Worm (Caenorhabditis elegans) whole organism, dauer: ENCODE results near the gene K09F6.3.
"Not testable (repeated sequence)": the region's sequence is repeated elsewhere in the genome, so short reads cannot be mapped to it uniquely, and the experiment has no call there.

Experiments
- unc-62 ChIP-seq: sonication (generic microtip); optimal IDR thresholded peaks from 2 replicates; lab custom pipeline; 2017; ENCODE audit warnings: missing biosample characterization, missing genetic modification reagents, missing genetic modification characterization

The K09F6.3 gene

DNA sequence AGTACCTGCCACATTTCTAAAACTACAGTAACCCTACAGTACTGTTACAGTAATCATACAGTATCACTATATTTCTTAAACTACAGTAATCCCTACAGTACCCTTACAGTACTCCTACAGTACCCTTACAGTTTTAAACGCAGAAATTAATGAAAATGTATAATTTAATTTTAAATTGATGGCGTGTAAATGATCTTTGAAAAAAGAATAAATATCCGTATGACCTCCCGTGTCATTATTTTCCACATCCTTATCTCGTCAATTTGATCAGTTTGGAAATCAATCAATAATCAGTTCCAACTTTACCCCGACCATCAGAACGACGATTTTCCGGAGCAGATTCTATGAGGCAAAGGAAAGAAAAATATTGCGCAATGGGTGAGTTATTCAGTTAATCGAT lies at the start of gene K09F6.3:
Gene K09F6.3 (plus strand): TSS at position 301 of the 400 bp plus-strand sequence.
- not testable (repeated sequence) for TF ChIP-seq unc-62 (GFP tag; lab: Kevin White, UChicago)

DNA sequence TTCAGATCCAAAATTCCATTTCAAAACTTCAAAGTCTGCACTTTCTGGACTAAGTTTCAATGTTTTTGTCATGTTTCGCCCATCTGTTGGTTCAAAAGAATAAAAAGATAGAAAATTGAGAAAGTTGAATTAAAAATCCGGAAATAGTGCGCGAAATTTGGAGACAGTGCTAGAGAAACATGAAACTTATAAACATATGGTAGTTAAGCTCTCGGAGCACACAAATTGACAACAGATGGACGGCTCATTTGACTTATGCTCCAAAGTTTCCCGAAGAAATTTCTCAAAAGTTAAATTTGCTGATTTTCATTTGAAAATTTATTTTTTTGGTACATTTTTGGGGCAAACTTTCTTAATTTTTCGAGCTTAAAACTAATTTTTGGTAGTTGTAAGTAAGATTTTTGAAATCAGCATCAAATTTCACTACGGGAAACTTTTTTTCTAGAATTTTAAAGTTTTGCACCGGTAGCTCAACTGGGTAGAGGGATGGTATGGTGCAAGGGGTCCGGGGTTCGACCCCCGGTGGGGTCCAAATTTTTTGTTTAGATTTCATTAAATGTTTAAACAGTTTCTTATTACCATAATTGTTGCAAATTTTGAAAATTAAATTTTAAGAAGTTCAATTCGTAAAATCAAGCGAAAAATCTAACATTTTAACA lies 48.8 kb upstream of the K09F6.3 start:
- TF ChIP-seq unc-62 (GFP tag; lab: Kevin White, UChicago) = no peak

DNA sequence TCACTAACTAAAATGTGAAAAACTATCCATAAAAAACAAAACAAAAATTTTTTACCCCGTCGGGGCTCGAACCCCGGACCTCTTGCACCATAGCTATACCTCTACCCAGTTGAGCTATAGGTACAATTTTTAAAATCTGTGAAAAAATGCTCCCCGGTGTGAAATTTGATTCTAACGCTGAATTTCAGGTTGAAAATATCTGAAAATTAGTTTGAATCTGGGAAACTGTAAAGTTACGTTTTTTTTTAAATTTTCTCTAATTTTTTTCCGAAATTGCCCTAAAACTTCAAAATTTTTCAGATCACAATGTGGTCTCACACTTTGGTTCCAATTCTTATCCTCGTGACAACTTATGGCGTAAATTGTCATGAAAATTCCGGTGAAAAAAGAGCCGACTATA lies 47.1 kb upstream of the K09F6.3 start, which contains the start of gene Y59C2A.1:
Gene Y59C2A.1 (plus strand): TSS at position 301 of the 400 bp plus-strand sequence.
- TF ChIP-seq unc-62 (GFP tag; lab: Kevin White, UChicago) = no peak

DNA sequence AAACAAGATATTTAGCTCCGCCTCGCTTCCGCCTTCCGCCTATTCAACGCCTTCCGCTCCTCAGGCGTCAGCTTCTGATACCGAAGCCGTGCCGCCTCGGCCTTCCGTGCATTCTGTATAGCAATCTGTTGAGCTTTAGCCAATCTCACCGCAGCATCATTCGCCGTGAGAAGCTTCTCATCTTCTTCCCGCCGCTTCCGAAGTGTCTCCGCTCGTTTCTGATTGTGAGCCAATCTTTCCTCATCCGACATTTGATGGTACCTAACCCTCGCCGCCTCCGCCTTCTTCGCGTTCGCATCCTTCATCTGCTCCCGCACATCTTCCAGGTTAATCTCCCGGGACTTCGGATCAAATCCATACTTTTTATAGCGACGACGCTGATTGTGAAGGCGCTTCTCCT lies 39.4 kb upstream of the K09F6.3 start:
- no peak for TF ChIP-seq unc-62 (GFP tag; lab: Kevin White, UChicago)

DNA sequence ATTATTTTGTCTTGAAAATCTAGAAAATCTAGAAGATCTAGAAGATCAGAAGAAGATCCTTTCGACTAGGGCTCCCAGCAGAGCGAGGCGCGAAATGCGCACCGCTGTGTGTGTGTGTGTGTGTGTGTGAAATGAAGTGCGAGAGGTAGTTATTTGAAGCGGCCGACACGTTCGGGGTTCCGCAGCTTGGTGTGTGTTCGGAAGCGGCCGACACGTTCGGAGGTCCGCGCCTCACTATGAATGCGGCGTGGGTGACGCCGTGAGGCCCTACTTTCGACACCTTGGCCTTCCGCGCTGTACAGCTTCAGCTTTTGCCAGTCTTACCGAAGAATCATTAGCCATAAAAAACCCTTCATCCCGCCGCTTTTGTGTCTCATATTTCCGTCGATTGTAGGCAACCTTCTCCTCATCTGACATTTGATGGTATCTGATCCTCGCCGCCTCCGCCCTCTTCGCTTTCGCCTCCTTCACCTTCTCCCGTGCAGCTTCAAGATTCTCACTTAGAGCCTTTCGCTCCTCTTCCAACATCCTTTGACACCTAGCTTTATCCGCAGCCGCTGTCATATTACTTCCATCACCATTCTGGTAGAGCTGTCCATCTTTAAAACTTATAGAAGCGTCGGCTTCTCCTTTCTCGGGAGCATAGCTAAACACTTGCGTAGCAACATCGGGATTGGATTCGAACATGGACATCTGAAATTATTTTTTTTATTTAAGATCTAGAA lies 37.9 kb upstream of the K09F6.3 start:
- no peak for TF ChIP-seq unc-62 (GFP tag; lab: Kevin White, UChicago)

DNA sequence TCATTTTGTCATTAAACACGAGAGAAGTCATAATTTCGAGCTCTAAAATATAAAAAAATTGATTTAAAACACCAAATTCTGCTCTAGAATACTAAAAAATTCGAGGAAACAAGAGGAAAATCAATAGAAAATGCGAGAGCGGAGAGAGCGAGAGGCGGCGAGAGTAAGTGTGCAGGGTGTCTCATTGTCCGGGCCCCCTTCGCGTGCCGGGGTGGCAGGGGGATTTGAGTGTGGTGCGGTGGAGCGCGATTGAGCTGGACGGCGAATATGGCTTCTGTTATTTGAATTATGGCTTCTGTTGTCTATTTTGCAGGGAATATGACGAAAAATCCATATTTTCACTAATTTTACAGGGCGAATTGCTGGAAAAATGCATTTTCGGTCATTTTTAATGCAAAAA lies 35.1 kb upstream of the K09F6.3 start, which contains the start of gene Y59C2A.3:
Gene Y59C2A.3 (minus strand): TSS at position 42 of the 400 bp plus-strand sequence.
- TF ChIP-seq unc-62 (GFP tag; lab: Kevin White, UChicago) = no peak

DNA sequence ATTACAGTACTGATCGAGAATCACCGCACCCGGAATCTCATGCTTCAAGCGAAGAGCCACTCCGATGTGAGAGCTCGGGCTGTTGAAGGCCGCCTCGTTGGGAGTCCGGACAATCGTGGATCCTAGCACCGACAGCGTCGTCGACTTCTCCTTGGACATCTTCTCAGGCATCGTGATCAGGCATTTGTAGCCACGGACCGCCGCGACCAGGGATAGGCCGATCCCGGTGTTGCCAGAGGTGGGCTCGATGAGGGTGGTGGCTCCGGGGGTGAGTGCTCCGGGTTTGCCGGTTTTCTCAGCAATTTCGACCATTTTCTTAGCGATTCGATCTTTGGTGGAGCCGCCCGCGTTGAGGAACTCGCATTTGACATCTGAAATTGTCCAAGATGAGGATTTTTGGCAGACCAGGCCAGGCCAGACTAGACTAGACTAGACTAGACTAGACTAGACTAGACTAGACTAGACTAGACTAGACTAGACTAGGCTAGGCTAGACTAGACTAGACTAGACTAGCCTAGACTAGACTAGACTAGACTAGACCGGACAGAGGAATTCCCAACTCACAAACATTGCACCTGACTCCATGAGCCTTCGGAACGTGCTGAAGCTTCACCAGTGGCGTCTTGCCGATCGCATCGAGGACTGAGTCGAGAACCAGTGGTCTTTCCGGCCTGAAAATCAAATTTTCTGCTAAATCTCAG lies 33.6 kb upstream of the K09F6.3 start:
- no peak for TF ChIP-seq unc-62 (GFP tag; lab: Kevin White, UChicago)

DNA sequence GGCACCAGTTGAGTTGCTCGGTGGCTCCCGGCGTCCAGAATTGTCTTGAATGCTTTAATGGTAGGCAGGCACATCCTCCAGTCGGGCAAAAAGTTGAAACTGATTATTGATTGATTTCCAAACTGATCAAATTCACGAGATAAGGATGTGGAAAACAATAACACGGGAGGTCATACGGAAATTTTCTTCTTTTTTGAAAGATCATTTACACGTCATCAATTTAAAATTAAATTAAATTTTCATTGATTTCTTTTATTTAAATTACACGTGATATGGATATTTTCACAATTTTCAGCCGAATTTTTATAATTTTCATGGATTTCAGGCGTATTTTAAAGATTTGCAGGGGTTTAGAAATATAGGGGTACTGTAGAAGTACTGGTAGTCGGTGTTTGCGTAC lies 31.5 kb upstream of the K09F6.3 start, which contains the start of gene cbs-2:
Gene cbs-2 (minus strand): TSS at position 101 of the 400 bp plus-strand sequence.
- TF ChIP-seq unc-62 (GFP tag; lab: Kevin White, UChicago) = no peak

DNA sequence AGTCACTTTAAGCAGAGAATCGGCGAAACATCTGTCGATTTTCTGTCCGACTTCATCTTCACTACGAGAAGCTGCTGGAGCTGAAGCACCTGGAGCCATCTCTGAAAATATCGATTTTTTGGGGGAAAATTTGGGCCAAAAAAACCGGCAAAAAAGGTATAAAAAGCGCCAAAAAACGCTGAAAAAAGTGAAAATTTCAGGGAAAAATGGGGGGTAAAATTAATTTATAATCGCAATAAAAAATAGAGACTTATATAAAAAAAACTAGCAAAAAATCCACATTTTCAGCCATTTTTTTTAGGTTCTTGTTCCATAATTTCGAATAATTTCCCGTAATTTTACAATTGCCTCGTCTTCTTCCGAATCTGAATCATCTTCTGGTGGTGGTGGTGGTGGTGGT lies 29.4 kb upstream of the K09F6.3 start, which contains the start of gene F54A3.5:
Gene F54A3.5 (minus strand): TSS at position 101 of the 400 bp plus-strand sequence.
- TF ChIP-seq unc-62 (GFP tag; lab: Kevin White, UChicago) = no peak

DNA sequence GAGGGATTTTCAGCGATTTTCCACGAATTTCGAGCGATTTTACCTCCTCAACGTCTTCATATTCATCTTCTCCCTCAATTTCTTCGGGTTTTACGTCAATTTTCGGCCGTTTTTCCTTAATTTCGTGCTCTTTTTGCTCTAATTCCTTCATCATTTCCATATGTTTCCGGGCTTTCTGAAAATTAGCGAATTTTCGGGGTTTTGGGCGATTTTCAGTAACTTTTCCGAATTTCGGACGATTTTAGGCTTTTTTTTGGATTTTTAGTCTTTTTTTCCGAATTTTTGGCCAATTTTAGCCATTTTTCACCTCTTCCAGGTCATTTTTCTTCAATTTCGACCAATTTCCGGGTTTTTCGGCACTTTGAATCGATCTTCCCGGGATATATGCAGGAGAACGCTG lies 24.6 kb upstream of the K09F6.3 start:
- TF ChIP-seq unc-62 (GFP tag; lab: Kevin White, UChicago) = no peak

DNA sequence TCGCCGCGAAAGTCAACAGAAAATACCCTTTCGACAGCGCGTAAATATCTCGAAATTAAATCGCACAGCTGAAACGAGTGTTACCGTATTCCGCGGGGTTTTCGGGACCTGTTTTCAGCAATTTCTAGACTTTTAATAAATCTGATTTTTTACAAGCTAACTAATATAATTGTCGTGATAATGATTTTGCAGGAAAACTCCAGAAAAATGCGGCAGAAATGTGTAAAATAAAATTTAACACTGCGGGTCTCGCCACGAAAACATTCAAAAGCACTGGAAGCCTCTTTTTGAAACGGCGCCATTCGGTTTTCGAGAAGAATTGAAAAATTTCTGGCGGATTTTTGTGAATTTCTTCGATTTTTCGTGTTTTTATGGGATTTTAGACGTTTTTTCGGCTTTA lies 22.5 kb upstream of the K09F6.3 start, which contains the start of gene F54A3.6:
Gene F54A3.6 (minus strand): TSS at position 42 of the 400 bp plus-strand sequence.
- TF ChIP-seq unc-62 (GFP tag; lab: Kevin White, UChicago) = not testable (repeated sequence)

DNA sequence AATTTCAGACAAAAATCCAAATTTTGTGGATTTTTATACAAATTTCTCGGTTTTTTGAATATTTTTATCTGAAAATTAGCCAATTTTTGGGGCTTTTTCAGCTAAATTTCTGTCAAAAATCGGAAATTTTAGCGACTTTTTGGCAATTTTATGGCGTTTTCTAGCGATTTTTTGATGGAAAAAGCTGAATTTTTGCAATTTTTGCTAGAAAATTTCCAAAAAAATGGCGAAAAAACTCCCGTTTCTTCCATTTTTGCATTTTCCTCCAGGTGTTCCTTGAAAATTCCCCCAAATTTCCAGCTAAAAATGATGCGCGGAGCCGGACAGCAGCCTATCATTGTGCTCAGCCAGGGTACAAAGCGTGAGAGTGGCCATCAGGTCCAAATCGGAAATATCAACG lies 21.7 kb upstream of the K09F6.3 start, which contains the start of gene cct-3:
Gene cct-3 (plus strand): TSS at position 301 of the 400 bp plus-strand sequence.
- TF ChIP-seq unc-62 (GFP tag; lab: Kevin White, UChicago) = no peak

DNA sequence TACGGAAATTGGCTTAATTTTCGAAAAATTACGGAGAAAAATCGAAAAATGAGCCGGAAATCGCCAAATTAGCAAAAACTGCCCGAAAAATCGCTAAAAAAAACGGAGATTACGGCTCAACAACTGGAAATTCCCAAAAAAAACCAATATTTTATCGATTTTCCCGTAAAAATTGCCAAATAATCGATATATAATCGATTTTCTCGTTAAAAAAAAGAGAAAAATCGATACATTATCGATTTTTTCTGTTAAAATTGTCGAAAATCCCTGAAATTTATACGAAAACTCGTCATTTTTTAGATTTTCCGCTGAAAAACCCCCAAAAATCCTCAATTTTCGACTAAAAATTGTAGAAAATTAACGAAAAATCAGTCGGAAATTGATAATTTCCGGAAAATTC lies 18.6 kb upstream of the K09F6.3 start:
- TF ChIP-seq unc-62 (GFP tag; lab: Kevin White, UChicago) = no peak

DNA sequence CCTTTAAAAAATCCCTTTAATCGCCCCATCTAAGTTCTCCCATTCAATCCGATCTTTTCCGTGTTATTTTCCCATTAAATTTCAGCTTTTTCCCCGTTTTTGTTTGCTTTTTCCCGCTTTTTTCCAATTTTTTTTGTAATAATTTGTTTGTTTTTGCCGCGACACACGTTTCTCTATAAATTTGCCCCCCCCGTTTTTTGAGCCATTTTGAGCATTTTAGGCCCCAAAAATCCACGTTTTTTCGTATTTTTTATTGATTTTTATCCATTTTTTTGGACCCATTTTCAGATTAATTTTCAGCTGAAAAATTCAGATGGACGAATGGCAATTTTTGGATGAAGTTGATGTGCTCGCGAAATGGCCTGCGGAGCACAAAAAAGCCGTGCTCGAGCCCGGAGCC lies 11.6 kb upstream of the K09F6.3 start, which contains the start of gene F54A3.2:
Gene F54A3.2 (plus strand): TSS at position 301 of the 400 bp plus-strand sequence.
- no peak for TF ChIP-seq unc-62 (GFP tag; lab: Kevin White, UChicago)

DNA sequence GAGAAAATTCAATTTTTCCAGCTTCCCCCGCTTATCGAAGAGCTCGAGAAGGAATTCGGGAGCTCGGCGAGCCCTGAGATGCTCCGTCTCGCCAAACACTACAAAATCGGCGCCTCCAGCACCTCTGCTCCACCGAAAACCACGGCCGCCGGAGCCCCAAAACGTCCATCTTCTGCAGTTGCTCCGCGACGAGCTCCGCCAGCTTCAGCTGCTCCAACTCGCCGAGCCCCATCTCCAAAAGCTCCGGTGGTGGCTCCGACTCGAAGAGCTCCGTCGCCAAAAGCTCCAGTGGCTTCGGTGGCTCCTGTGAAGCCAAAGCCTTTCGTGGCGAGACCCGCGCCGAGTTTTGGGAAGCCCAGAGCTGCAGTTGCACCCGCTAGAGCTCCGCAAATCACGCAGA lies 3.3 kb upstream of the K09F6.3 start:
- TF ChIP-seq unc-62 (GFP tag; lab: Kevin White, UChicago) = no peak

DNA sequence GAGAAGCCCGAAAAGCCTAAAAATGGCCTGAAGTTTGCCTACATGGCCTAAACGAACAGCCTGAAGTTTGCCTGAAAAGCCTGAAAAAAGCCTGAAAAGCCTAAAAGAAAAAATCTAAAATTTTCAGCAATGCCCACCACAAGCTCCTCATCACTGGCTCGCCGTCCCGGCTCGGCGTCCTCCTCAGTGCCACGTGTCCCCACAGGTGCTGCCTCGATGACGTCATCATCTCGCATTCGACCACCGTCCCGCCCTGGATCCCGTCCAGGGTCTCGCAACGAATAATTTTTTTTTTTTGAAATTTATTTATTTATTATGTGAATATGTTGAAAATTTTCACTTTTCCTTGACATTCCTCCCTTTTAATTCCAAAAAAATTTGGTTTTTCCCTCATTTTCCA lies 1.3 kb upstream of the K09F6.3 start:
- TF ChIP-seq unc-62 (GFP tag; lab: Kevin White, UChicago) = no peak
